Worm (Caenorhabditis elegans) whole organism, mixed stage, embryonic: Measurements from ENCODE around the gene ZK673.4.

Experiments
- M03D4.4 ChIP-seq: sonication (generic microtip); optimal IDR thresholded peaks from 2 replicates; lab custom pipeline; 2017; ENCODE audit warnings: mild to moderate bottlenecking, missing genetic modification characterization, missing compliant biosample characterization
- bed-3 ChIP-seq: fragments of 200-800 bp; sonication (Bioruptor generic); optimal IDR thresholded peaks from 3 replicates; lab custom pipeline; 2018; ENCODE audit warnings: mild to moderate bottlenecking, missing genetic modification characterization, moderate library complexity, missing compliant biosample characterization
- blmp-1 ChIP-seq: fragments of 150-350 bp; optimal IDR thresholded peaks from 2 replicates; lab custom pipeline; 2014; ENCODE audit warnings: missing biosample characterization, missing genetic modification characterization
- ceh-39 ChIP-seq: fragments of 150-350 bp; optimal IDR thresholded peaks from 2 replicates; lab custom pipeline; 2014; ENCODE audit warnings: missing biosample characterization, missing genetic modification characterization
- ceh-43 ChIP-seq: fragments of 200-800 bp; sonication (Bioruptor generic); optimal IDR thresholded peaks from 2 replicates; lab custom pipeline; 2018; ENCODE audit warnings: mild to moderate bottlenecking, missing genetic modification characterization, moderate library complexity, missing compliant biosample characterization
- ceh-83 ChIP-seq: fragments of 200-800 bp; sonication (Bioruptor generic); optimal IDR thresholded peaks from 2 replicates; lab custom pipeline; 2018; ENCODE audit warnings: mild to moderate bottlenecking, missing genetic modification characterization, missing compliant biosample characterization
- ces-1 ChIP-seq: fragments of 150-350 bp; optimal IDR thresholded peaks from 2 replicates; lab custom pipeline; 2014; ENCODE audit warnings: missing biosample characterization, missing genetic modification reagents, missing genetic modification characterization
- cnd-1 ChIP-seq: fragments of 200-800 bp; sonication (Bioruptor generic); optimal IDR thresholded peaks from 2 replicates; lab custom pipeline; 2018; ENCODE audit warnings: mild to moderate bottlenecking, missing genetic modification characterization, missing compliant biosample characterization
- drap-1 ChIP-seq: fragments of 200-800 bp; sonication (Bioruptor generic); optimal IDR thresholded peaks from 3 replicates; lab custom pipeline; 2018; ENCODE audit warnings: mild to moderate bottlenecking, missing genetic modification characterization, missing compliant biosample characterization
- elt-1 ChIP-seq: sonication (generic microtip); optimal IDR thresholded peaks from 2 replicates; lab custom pipeline; 2017; ENCODE audit warnings: missing genetic modification characterization, mild to moderate bottlenecking, missing compliant biosample characterization, antibody characterized with exemption, moderate library complexity, borderline replicate concordance; ENCODE audit not compliant: insufficient read depth
- elt-3 ChIP-seq: fragments of 150-350 bp; optimal IDR thresholded peaks from 2 replicates; lab custom pipeline; 2014; ENCODE audit warnings: missing biosample characterization, missing genetic modification characterization
- flh-1 ChIP-seq: fragments of 200-800 bp; sonication (Bioruptor generic); optimal IDR thresholded peaks from 2 replicates; lab custom pipeline; 2018; ENCODE audit warnings: mild to moderate bottlenecking, missing genetic modification characterization, moderate library complexity, missing compliant biosample characterization
- ham-2 ChIP-seq: fragments of 200-800 bp; sonication (Bioruptor generic); optimal IDR thresholded peaks from 2 replicates; lab custom pipeline; 2018; ENCODE audit warnings: mild to moderate bottlenecking, missing genetic modification characterization, missing compliant biosample characterization
- hlh-1 ChIP-seq: fragments of 150-350 bp; optimal IDR thresholded peaks from 2 replicates; lab custom pipeline; 2014; ENCODE audit warnings: missing biosample characterization, missing genetic modification reagents, missing genetic modification characterization
- lin-13 ChIP-seq: fragments of 150-350 bp; optimal IDR thresholded peaks from 2 replicates; lab custom pipeline; 2014; ENCODE audit warnings: missing biosample characterization, missing genetic modification characterization
- lin-32 ChIP-seq: fragments of 200-800 bp; sonication (Bioruptor generic); optimal IDR thresholded peaks from 2 replicates; lab custom pipeline; 2018; ENCODE audit warnings: mild to moderate bottlenecking, missing genetic modification characterization, missing compliant biosample characterization
- lsy-2 ChIP-seq: fragments of 150-350 bp; optimal IDR thresholded peaks from 2 replicates; lab custom pipeline; 2014; ENCODE audit warnings: missing biosample characterization, missing genetic modification characterization
- mab-5 ChIP-seq: fragments of 150-350 bp; optimal IDR thresholded peaks from 2 replicates; lab custom pipeline; 2014; ENCODE audit warnings: missing biosample characterization, missing genetic modification characterization
- mep-1 ChIP-seq: fragments of 150-350 bp; optimal IDR thresholded peaks from 2 replicates; lab custom pipeline; 2017; ENCODE audit warnings: missing biosample characterization, missing genetic modification reagents, missing genetic modification characterization, inconsistent platforms
- mls-2 ChIP-seq: sonication (generic microtip); optimal IDR thresholded peaks from 2 replicates; lab custom pipeline; 2016; ENCODE audit warnings: mild to moderate bottlenecking, missing genetic modification characterization, moderate library complexity, missing compliant biosample characterization
- nhr-12 ChIP-seq: fragments of 150-350 bp; optimal IDR thresholded peaks from 2 replicates; lab custom pipeline; 2014; ENCODE audit warnings: missing biosample characterization, missing genetic modification characterization
- nhr-2 ChIP-seq: fragments of 150-350 bp; optimal IDR thresholded peaks from 2 replicates; lab custom pipeline; 2014; ENCODE audit warnings: missing biosample characterization, missing genetic modification characterization
- nhr-237 ChIP-seq: fragments of 150-350 bp; optimal IDR thresholded peaks from 2 replicates; lab custom pipeline; 2014; ENCODE audit warnings: missing biosample characterization, missing genetic modification characterization
- nhr-28 ChIP-seq: fragments of 150-350 bp; optimal IDR thresholded peaks from 2 replicates; lab custom pipeline; 2014; ENCODE audit warnings: missing biosample characterization, missing genetic modification characterization
- nhr-76 ChIP-seq: sonication (generic microtip); optimal IDR thresholded peaks from 2 replicates; lab custom pipeline; 2017; ENCODE audit warnings: missing biosample characterization, missing genetic modification characterization
- pha-4 ChIP-seq: fragments of 150-350 bp; optimal IDR thresholded peaks from 2 replicates; lab custom pipeline; 2018; ENCODE audit warnings: missing biosample characterization, missing genetic modification reagents, missing genetic modification characterization
- sem-2 ChIP-seq: fragments of 200-800 bp; sonication (Bioruptor generic); optimal IDR thresholded peaks from 2 replicates; lab custom pipeline; 2018; ENCODE audit warnings: mild to moderate bottlenecking, missing genetic modification characterization, missing compliant biosample characterization
- snpc-4 ChIP-seq: fragments of 150-350 bp; optimal IDR thresholded peaks from 2 replicates; lab custom pipeline; 2014; ENCODE audit warnings: missing biosample characterization, missing genetic modification characterization
- sptf-1 ChIP-seq: sonication (generic microtip); optimal IDR thresholded peaks from 2 replicates; lab custom pipeline; 2017; ENCODE audit warnings: mild to moderate bottlenecking, missing genetic modification characterization, moderate library complexity, missing compliant biosample characterization
- tbx-8 ChIP-seq: fragments of 200-800 bp; sonication (Bioruptor generic); optimal IDR thresholded peaks from 2 replicates; lab custom pipeline; 2018; ENCODE audit warnings: mild to moderate bottlenecking, missing genetic modification characterization, moderate library complexity, missing compliant biosample characterization
- unc-120 ChIP-seq: sonication (generic microtip); optimal IDR thresholded peaks from 2 replicates; lab custom pipeline; 2017; ENCODE audit warnings: missing genetic modification characterization, missing compliant biosample characterization; ENCODE audit not compliant: poor library complexity, severe bottlenecking
- unc-39 ChIP-seq: fragments of 150-350 bp; optimal IDR thresholded peaks from 2 replicates; lab custom pipeline; 2014; ENCODE audit warnings: missing biosample characterization, missing genetic modification characterization
- unc-62 ChIP-seq: fragments of 150-350 bp; optimal IDR thresholded peaks from 2 replicates; lab custom pipeline; 2014; ENCODE audit warnings: missing biosample characterization, missing genetic modification reagents, missing genetic modification characterization
- zip-8 ChIP-seq: fragments of 150-350 bp; optimal IDR thresholded peaks from 2 replicates; lab custom pipeline; 2014; ENCODE audit warnings: missing biosample characterization, missing genetic modification characterization
- ztf-11 ChIP-seq: fragments of 150-350 bp; optimal IDR thresholded peaks from 2 replicates; lab custom pipeline; 2014; ENCODE audit warnings: missing biosample characterization, missing genetic modification characterization

The ZK673.4 gene

ce11 chrII:10500674-10501073 lies 48.0 kb downstream of the ZK673.4 start:
- TF ChIP-seq ces-1 (GFP tag; lab: Kevin White, UChicago), result no peak
- TF ChIP-seq nhr-237 (tag; lab: Kevin White, UChicago), result no peak
- TF ChIP-seq blmp-1 (tag; lab: Kevin White, UChicago), result no peak
- no peak for TF ChIP-seq sem-2 (GFP tag; lab: Kevin White, UChicago)
- TF ChIP-seq ztf-11 (tag; lab: Kevin White, UChicago), result no peak
- no peak for TF ChIP-seq bed-3 (GFP tag; lab: Kevin White, UChicago)
- no peak for TF ChIP-seq mls-2
- TF ChIP-seq elt-3, result no peak
- no peak for TF ChIP-seq cnd-1 (tag; lab: Kevin White, UChicago)
- TF ChIP-seq ceh-83, result no peak
- TF ChIP-seq, all 35 proteins: peak for 0

ce11 chrII:10501578-10501977 lies 48.9 kb downstream of the ZK673.4 start:
- TF ChIP-seq pha-4 (tag; lab: Kevin White, UChicago) (no peak), mab-5 (tag; lab: Kevin White, UChicago) (no peak), ceh-39 (tag; lab: Kevin White, UChicago) (no peak), elt-1 (tag; lab: Kevin White, UChicago) (peak; percentile 65), blmp-1 (tag; lab: Kevin White, UChicago) (peak; percentile 3), hlh-1 (tag; lab: Kevin White, UChicago) (no peak), tbx-8 (GFP tag; lab: Kevin White, UChicago) (no peak), snpc-4 (no peak), nhr-28 (tag; lab: Kevin White, UChicago) (no peak), ztf-11 (tag; lab: Kevin White, UChicago) (no peak), ceh-83 (no peak), lsy-2 (no peak), cnd-1 (tag; lab: Kevin White, UChicago) (no peak), zip-8 (no peak), unc-39 (tag; lab: Kevin White, UChicago) (no peak), sptf-1 (tag; lab: Kevin White, UChicago) (no peak), nhr-76 (tag; lab: Kevin White, UChicago) (no peak), unc-62 (GFP tag; lab: Kevin White, UChicago) (peak; percentile 57), ces-1 (GFP tag; lab: Kevin White, UChicago) (peak; percentile 37), M03D4.4 (tag; lab: Kevin White, UChicago) (no peak), sem-2 (GFP tag; lab: Kevin White, UChicago) (no peak), mep-1 (tag; lab: Kevin White, UChicago) (no peak), ham-2 (GFP tag; lab: Kevin White, UChicago) (peak; percentile 27), ceh-43 (GFP tag; lab: Kevin White, UChicago) (no peak), mls-2 (no peak), flh-1 (GFP tag; lab: Kevin White, UChicago) (no peak)

- TF ChIP-seq mab-5 (tag; lab: Kevin White, UChicago) (no peak), unc-39 (tag; lab: Kevin White, UChicago) (no peak), unc-62 (GFP tag; lab: Kevin White, UChicago) (peak; percentile 39), pha-4 (tag; lab: Kevin White, UChicago) (peak; percentile 44), drap-1 (peak; percentile 65), ceh-43 (GFP tag; lab: Kevin White, UChicago) (no peak), elt-1 (tag; lab: Kevin White, UChicago) (no peak), elt-3 (no peak), hlh-1 (tag; lab: Kevin White, UChicago) (peak; percentile 33), ceh-83 (no peak), M03D4.4 (tag; lab: Kevin White, UChicago) (peak; percentile 48), lin-13 (no peak), flh-1 (GFP tag; lab: Kevin White, UChicago) (no peak), nhr-76 (tag; lab: Kevin White, UChicago) (no peak), tbx-8 (GFP tag; lab: Kevin White, UChicago) (no peak), ztf-11 (tag; lab: Kevin White, UChicago) (peak; percentile 76), zip-8 (no peak), cnd-1 (tag; lab: Kevin White, UChicago) (peak; percentile 61), lsy-2 (peak; percentile 33), bed-3 (GFP tag; lab: Kevin White, UChicago) (no peak), blmp-1 (tag; lab: Kevin White, UChicago) (no peak), unc-120 (tag; lab: Kevin White, UChicago) (peak; percentile 73), ces-1 (GFP tag; lab: Kevin White, UChicago) (peak; percentile 58), ham-2 (GFP tag; lab: Kevin White, UChicago) (peak; percentile 94), nhr-2 (tag; lab: Kevin White, UChicago) (peak; percentile 46), mep-1 (tag; lab: Kevin White, UChicago) (peak; percentile 81), sptf-1 (tag; lab: Kevin White, UChicago) (peak; percentile 74), nhr-28 (tag; lab: Kevin White, UChicago) (no peak), lin-32 (GFP tag; lab: Kevin White, UChicago) (no peak), nhr-237 (tag; lab: Kevin White, UChicago) (no peak), snpc-4 (no peak), sem-2 (GFP tag; lab: Kevin White, UChicago) (no peak), nhr-12 (tag; lab: Kevin White, UChicago) (no peak), mls-2 (peak; percentile 68), ceh-39 (tag; lab: Kevin White, UChicago) (no peak)
Measured at ce11 chrII:10502491-10503063, 49.9 kb downstream of the ZK673.4 start, which contains the start of gene myrf-1. Gene myrf-1 (minus strand): TSS chrII:10502541.
